Fruit fly (Drosophila melanogaster) whole organism, embryonic: ENCODE results near the gene Gfat2.

Source experiments
- Atf6 ChIP-seq: fragments of 200-800 bp; sonication (Bioruptor generic); IDR thresholded peaks from 2 replicates; pipeline ENCODE4 v1.3.6; 2022; ENCODE audit warnings: missing biosample characterization, missing genetic modification characterization
- C15 ChIP-seq: fragments of 200-800 bp; sonication (Bioruptor generic); IDR thresholded peaks from 3 replicates; pipeline ENCODE4 v1.3.6; 2022; ENCODE audit warnings: missing biosample characterization, missing genetic modification characterization
- CG10321 ChIP-seq: fragments of 200-800 bp; sonication (Bioruptor generic); IDR thresholded peaks from 2 replicates; pipeline ENCODE4 v1.3.6; 2022; ENCODE audit warnings: missing biosample characterization, missing genetic modification characterization
- CG11504 ChIP-seq: fragments of 200-800 bp; sonication (Bioruptor generic); optimal IDR thresholded peaks from 3 replicates; lab custom pipeline; 2019; ENCODE audit warnings: missing biosample characterization, mild to moderate bottlenecking, missing genetic modification characterization, moderate library complexity
- CG12942 ChIP-seq: fragments of 200-800 bp; sonication (Bioruptor generic); optimal IDR thresholded peaks from 3 replicates; lab custom pipeline; 2016; ENCODE audit warnings: missing biosample characterization, missing genetic modification characterization
- CG14050 ChIP-seq: fragments of 200-800 bp; sonication (Bioruptor generic); IDR thresholded peaks from 3 replicates; pipeline ENCODE4 v1.3.6; 2022; ENCODE audit warnings: missing biosample characterization, missing genetic modification characterization
- CG15601 ChIP-seq: fragments of 200-800 bp; sonication (Bioruptor generic); optimal IDR thresholded peaks from 3 replicates; lab custom pipeline; 2019; ENCODE audit warnings: missing biosample characterization, mild to moderate bottlenecking, missing genetic modification characterization, moderate library complexity
- CG17359 ChIP-seq: fragments of 200-800 bp; sonication (Bioruptor generic); optimal IDR thresholded peaks from 3 replicates; lab custom pipeline; 2018; ENCODE audit warnings: missing biosample characterization, mild to moderate bottlenecking, missing genetic modification characterization, moderate library complexity
- CG17612 ChIP-seq: fragments of 200-800 bp; sonication (Bioruptor generic); IDR thresholded peaks from 2 replicates; pipeline ENCODE4 v1.3.6; 2022; ENCODE audit warnings: missing biosample characterization, missing genetic modification characterization
- CG17912 ChIP-seq: fragments of 200-800 bp; sonication (Bioruptor generic); optimal IDR thresholded peaks from 2 replicates; lab custom pipeline; 2018; ENCODE audit warnings: missing biosample characterization, mild to moderate bottlenecking, missing genetic modification characterization
- CG18619 ChIP-seq: fragments of 200-800 bp; sonication (Bioruptor generic); optimal IDR thresholded peaks from 3 replicates; lab custom pipeline; 2017; ENCODE audit warnings: missing biosample characterization, mild to moderate bottlenecking, missing genetic modification characterization
- CG2678 ChIP-seq: fragments of 200-800 bp; sonication (Bioruptor generic); optimal IDR thresholded peaks from 3 replicates; lab custom pipeline; 2019; ENCODE audit warnings: missing biosample characterization, mild to moderate bottlenecking, missing genetic modification characterization, moderate library complexity
- CG3995 ChIP-seq: fragments of 200-800 bp; sonication (Bioruptor generic); optimal IDR thresholded peaks from 3 replicates; lab custom pipeline; 2016; ENCODE audit warnings: missing biosample characterization, missing genetic modification characterization
- CG9797 ChIP-seq: fragments of 200-800 bp; sonication (Bioruptor generic); optimal IDR thresholded peaks from 3 replicates; lab custom pipeline; 2018; ENCODE audit warnings: missing biosample characterization, mild to moderate bottlenecking, missing genetic modification characterization
- Deaf1 ChIP-seq: fragments of 200-800 bp; optimal IDR thresholded peaks from 3 replicates; lab custom pipeline; 2019; ENCODE audit warnings: missing biosample characterization, mild to moderate bottlenecking, missing genetic modification characterization, moderate library complexity
- H2.0 ChIP-seq: fragments of 200-800 bp; sonication (Bioruptor generic); IDR thresholded peaks from 2 replicates; pipeline ENCODE4 v1.3.6; 2022; ENCODE audit warnings: missing biosample characterization, missing genetic modification characterization
- Lhr ChIP-seq: fragments of 200-800 bp; sonication (Bioruptor generic); optimal IDR thresholded peaks from 3 replicates; lab custom pipeline; 2017; ENCODE audit warnings: mild to moderate bottlenecking, missing biosample characterization, missing genetic modification reagents, missing genetic modification characterization
- NK7.1 ChIP-seq: fragments of 200-800 bp; sonication (Bioruptor generic); optimal IDR thresholded peaks from 3 replicates; lab custom pipeline; 2016; ENCODE audit warnings: missing biosample characterization, missing genetic modification characterization
- Poxn ChIP-seq: fragments of 200-800 bp; sonication (Bioruptor generic); IDR thresholded peaks from 2 replicates; pipeline ENCODE4 v1.3.6; 2022; ENCODE audit warnings: missing biosample characterization, missing genetic modification characterization
- Tbp ChIP-seq: fragments of >200 bp; optimal IDR thresholded peaks from 2 replicates; lab custom pipeline; 2018; ENCODE audit warnings: missing biosample characterization, missing genetic modification characterization
- Trl ChIP-seq, 3 experiments: fragments of >200 bp in 2 of 3; fragments of 200-800 bp in 1 of 3; sonication (Bioruptor generic) in 1 of 3; optimal IDR thresholded peaks; 2 replicates in 1 of 3; 3 replicates in 2 of 3; lab custom pipeline; 2016 to 2017; ENCODE audit warnings: missing biosample characterization in 1 of 3, missing genetic modification characterization in 1 of 3
- Usf ChIP-seq: fragments of 200-800 bp; sonication (Bioruptor generic); optimal IDR thresholded peaks from 2 replicates; lab custom pipeline; 2017; ENCODE audit warnings: missing genotype, missing biosample characterization, missing genetic modification characterization
- ab ChIP-seq: fragments of 200-800 bp; sonication (Bioruptor generic); optimal IDR thresholded peaks from 2 replicates; lab custom pipeline; 2016; ENCODE audit warnings: missing biosample characterization, missing genetic modification characterization
- ap ChIP-seq: fragments of 200-800 bp; sonication (Bioruptor generic); IDR thresholded peaks from 2 replicates; pipeline ENCODE4 v1.3.6; 2022; ENCODE audit warnings: missing biosample characterization, missing genetic modification characterization
- bigmax ChIP-seq: fragments of 200-800 bp; sonication (Bioruptor generic); optimal IDR thresholded peaks from 2 replicates; lab custom pipeline; 2018; ENCODE audit warnings: missing biosample characterization, mild to moderate bottlenecking, missing genetic modification characterization
- bsh ChIP-seq, 2 experiments: fragments of 200-800 bp; sonication (Bioruptor generic); optimal IDR thresholded peaks; 2 replicates each; lab custom pipeline; 2017 to 2018; ENCODE audit warnings: mild to moderate bottlenecking in 2 of 2, missing biosample characterization in 2 of 2, missing genetic modification characterization in 2 of 2, moderate library complexity in 1 of 2
- cato ChIP-seq: fragments of 200-800 bp; sonication (Bioruptor generic); optimal IDR thresholded peaks from 2 replicates; lab custom pipeline; 2016; ENCODE audit warnings: missing biosample characterization, missing genetic modification characterization, borderline replicate concordance
- danr ChIP-seq: fragments of 200-800 bp; sonication (Bioruptor generic); IDR thresholded peaks from 2 replicates; pipeline ENCODE4 v1.3.6; 2022; ENCODE audit warnings: missing biosample characterization, missing genetic modification characterization
- esg ChIP-seq: fragments of 200-800 bp; sonication (Bioruptor generic); conservative IDR thresholded peaks from 2 replicates; pipeline ENCODE4 v1.3.6; 2022; ENCODE audit warnings: missing biosample characterization, missing genetic modification characterization
- lilli ChIP-seq: fragments of 200-800 bp; sonication (Bioruptor generic); optimal IDR thresholded peaks from 3 replicates; lab custom pipeline; 2016; ENCODE audit warnings: missing biosample characterization, missing genetic modification characterization
- mld ChIP-seq: fragments of 200-800 bp; sonication (Bioruptor generic); IDR thresholded peaks from 3 replicates; pipeline ENCODE4 v1.3.6; 2022; ENCODE audit warnings: missing biosample characterization, missing genetic modification characterization; ENCODE audit not compliant: partially characterized antibody
- onecut ChIP-seq: fragments of 200-800 bp; sonication (Bioruptor generic); IDR thresholded peaks from 2 replicates; pipeline ENCODE4 v1.3.6; 2022; ENCODE audit warnings: missing biosample characterization, missing genetic modification characterization
- pita ChIP-seq: fragments of 200-800 bp; sonication (Bioruptor generic); optimal IDR thresholded peaks from 2 replicates; lab custom pipeline; 2017; ENCODE audit warnings: missing biosample characterization, mild to moderate bottlenecking, missing genetic modification characterization
- pum ChIP-seq: fragments of 200-800 bp; sonication (Bioruptor generic); optimal IDR thresholded peaks from 2 replicates; lab custom pipeline; 2016; ENCODE audit warnings: missing biosample characterization, missing genetic modification characterization
- slou ChIP-seq: fragments of 200-800 bp; sonication (Bioruptor generic); optimal IDR thresholded peaks from 3 replicates; lab custom pipeline; 2016; ENCODE audit warnings: missing biosample characterization, missing genetic modification characterization
- tgo ChIP-seq: fragments of 200-800 bp; sonication (Bioruptor generic); IDR thresholded peaks from 3 replicates; pipeline ENCODE4 v1.3.6; 2022; ENCODE audit warnings: missing biosample characterization, missing genetic modification characterization
- tna ChIP-seq: fragments of 200-800 bp; sonication (Bioruptor generic); IDR thresholded peaks from 2 replicates; pipeline ENCODE4 v1.3.6; 2022; ENCODE audit warnings: missing biosample characterization, missing genetic modification characterization; ENCODE audit not compliant: partially characterized antibody
- toy ChIP-seq: fragments of 200-800 bp; sonication (Bioruptor generic); IDR thresholded peaks from 2 replicates; pipeline ENCODE4 v1.3.6; 2022; ENCODE audit warnings: missing biosample characterization, missing genetic modification characterization
- ttk ChIP-seq: fragments of 200-800 bp; sonication (Bioruptor generic); IDR thresholded peaks from 2 replicates; pipeline ENCODE4 v2.1.2; 2022; ENCODE audit warnings: missing biosample characterization, missing genetic modification characterization
- vvl ChIP-seq: fragments of 200-800 bp; sonication (Bioruptor generic); IDR thresholded peaks from 2 replicates; pipeline ENCODE4 v1.3.6; 2022; ENCODE audit warnings: missing biosample characterization, missing genetic modification characterization
- wdn ChIP-seq: fragments of 200-800 bp; sonication (Bioruptor generic); IDR thresholded peaks from 2 replicates; pipeline ENCODE4 v1.3.6; 2022; ENCODE audit warnings: missing biosample characterization, missing genetic modification characterization
- zen2 ChIP-seq: fragments of 200-800 bp; sonication (Bioruptor generic); IDR thresholded peaks from 3 replicates; pipeline ENCODE4 v1.3.6; 2022; ENCODE audit warnings: missing biosample characterization, missing genetic modification characterization; ENCODE audit not compliant: partially characterized antibody

The Gfat2 gene

dm6 chr3R:28332137-28332671, 7.4 kb downstream of the Gfat2 start (continued):
- TF ChIP-seq Tbp (GFP tag; lab: Kevin White, UChicago) (no peak), CG9797 (GFP tag; lab: Kevin White, UChicago) (no peak), slou (GFP tag; lab: Kevin White, UChicago) (no peak), vvl (GFP tag; lab: Robert Waterston, UW) (peak; percentile 73), danr (GFP tag; lab: Robert Waterston, UW) (peak; percentile 67; the same call in 1 of the 2 replicates), CG17912 (GFP tag; lab: Kevin White, UChicago) (no peak), zen2 (GFP tag; lab: Robert Waterston, UW) (no peak), CG3995 (no peak), Poxn (GFP tag; lab: Robert Waterston, UW) (no peak), ttk (GFP tag; lab: Robert Waterston, UW) (0 out of 2 replicates have a peak, but pooled peaks have one; percentile 11), bsh (GFP tag; optimal IDR thresholded peaks at IDR 0.05; lab: Kevin White, UChicago) (peak in 1 of 2 experiments; percentile 35), CG18619 (GFP tag; lab: Kevin White, UChicago) (peak; percentile 66), pum (GFP tag; lab: Kevin White, UChicago) (no peak), CG17359 (tag; lab: Kevin White, UChicago) (peak; percentile 66), Usf (GFP tag; lab: Kevin White, UChicago) (peak; percentile 17), H2.0 (peak; percentile 65), wdn (GFP tag; lab: Robert Waterston, UW) (0 out of 2 replicates have a peak, but pooled peaks have one; percentile 12), toy (peak; percentile 40; the same call in 1 of the 2 replicates), C15 (no peak), CG10321 (GFP tag; lab: Robert Waterston, UW) (no peak), Lhr (GFP tag; lab: Kevin White, UChicago) (no peak), CG2678 (tag; lab: Kevin White, UChicago) (peak; percentile 67), Trl (optimal IDR thresholded peaks at IDR 0.05; lab: Kevin White, UChicago) (no peak), Trl (GFP tag; optimal IDR thresholded peaks at IDR 0.05; lab: Kevin White, UChicago) (peak; percentile 44), mld (GFP tag; lab: Robert Waterston, UW) (no peak), tgo (GFP tag; lab: Robert Waterston, UW) (peak; percentile 56; the same call in 2 of the 3 replicates), lilli (peak; percentile 77), Deaf1 (tag; lab: Kevin White, UChicago) (peak; percentile 15), ap (GFP tag; lab: Robert Waterston, UW) (no peak), bigmax (GFP tag; lab: Kevin White, UChicago) (no peak), ab (GFP tag; lab: Kevin White, UChicago) (no peak), pita (GFP tag; lab: Kevin White, UChicago) (no peak), CG12942 (GFP tag; lab: Kevin White, UChicago) (peak; percentile 29), esg (GFP tag; lab: Robert Waterston, UW) (peak; percentile 44; the same call in 1 of the 2 replicates), Atf6 (peak; percentile 77), CG17612 (no peak), tna (GFP tag; lab: Robert Waterston, UW) (no peak), onecut (no peak), CG15601 (tag; lab: Kevin White, UChicago) (no peak), CG14050 (GFP tag; lab: Robert Waterston, UW) (peak; percentile 60; the same call in 1 of the 3 replicates), cato (no peak), CG11504 (tag; lab: Kevin White, UChicago) (peak; percentile 65), NK7.1 (GFP tag; lab: Kevin White, UChicago) (no peak)
- TF ChIP-seq, all 482 proteins: peak for 264
